Worm (Caenorhabditis elegans) whole organism, young adult: ENCODE results near the gene gck-4.

Source experiments
- B0336.3 ChIP-seq: fragments of 200-800 bp; sonication (Bioruptor generic); IDR thresholded peaks from 2 replicates; pipeline ENCODE4 v1.3.6; 2022; ENCODE audit warnings: missing genetic modification characterization, missing compliant biosample characterization
- F55B11.4 ChIP-seq: sonication (generic microtip); optimal IDR thresholded peaks from 2 replicates; lab custom pipeline; 2016; ENCODE audit warnings: missing compliant biosample characterization, missing genetic modification characterization, borderline replicate concordance; ENCODE audit not compliant: insufficient read depth
- Y53F4B.3 ChIP-seq: fragments of 200-800 bp; sonication (Bioruptor generic); IDR thresholded peaks from 2 replicates; pipeline ENCODE4 v1.3.6; 2022; ENCODE audit warnings: missing genetic modification reagents, missing genetic modification characterization, missing compliant biosample characterization
- Y67H2A.10 ChIP-seq: fragments of 200-800 bp; sonication (Bioruptor generic); conservative IDR thresholded peaks from 2 replicates; pipeline ENCODE4 v1.3.6; 2022; ENCODE audit warnings: missing genetic modification reagents, missing genetic modification characterization, missing compliant biosample characterization
- Y95B8A.8 ChIP-seq: fragments of 200-800 bp; sonication (Bioruptor generic); IDR thresholded peaks from 2 replicates; pipeline ENCODE4 v1.3.6; 2022; ENCODE audit warnings: missing genetic modification reagents, missing genetic modification characterization, missing compliant biosample characterization
- ZK185.1 ChIP-seq: sonication (generic microtip); optimal IDR thresholded peaks from 2 replicates; lab custom pipeline; 2016; ENCODE audit warnings: mild to moderate bottlenecking, missing genetic modification characterization, missing compliant biosample characterization; ENCODE audit not compliant: poor library complexity, severe bottlenecking
- ama-1 ChIP-seq, 3 experiments: fragments of 150-350 bp in 1 of 3; sonication (generic microtip) in 2 of 3; optimal IDR thresholded peaks; 2 replicates each; lab custom pipeline; 2014 to 2018; ENCODE audit warnings: missing biosample characterization in 2 of 3, missing genetic modification characterization in 2 of 3, missing genetic modification reagents in 2 of 3
- aptf-2 ChIP-seq: fragments of 200-800 bp; sonication (Bioruptor generic); conservative IDR thresholded peaks from 2 replicates; pipeline ENCODE4 v1.3.6; 2022; ENCODE audit warnings: missing genetic modification reagents, missing genetic modification characterization, missing compliant biosample characterization
- aptf-3 ChIP-seq: fragments of 200-800 bp; sonication (Bioruptor generic); IDR thresholded peaks from 2 replicates; pipeline ENCODE4 v1.3.6; 2022; ENCODE audit warnings: missing genetic modification characterization, missing compliant biosample characterization
- attf-5 ChIP-seq: fragments of 200-800 bp; sonication (Bioruptor generic); optimal IDR thresholded peaks from 2 replicates; lab custom pipeline; 2018; ENCODE audit warnings: mild to moderate bottlenecking, missing genetic modification characterization, missing compliant biosample characterization
- attf-6 ChIP-seq: fragments of 200-800 bp; sonication (Bioruptor generic); IDR thresholded peaks from 2 replicates; pipeline ENCODE4 v1.3.6; 2022; ENCODE audit warnings: missing genetic modification reagents, missing genetic modification characterization, missing compliant biosample characterization
- bed-1 ChIP-seq: fragments of 200-800 bp; sonication (Bioruptor generic); IDR thresholded peaks from 2 replicates; pipeline ENCODE4 v1.3.6; 2022; ENCODE audit warnings: missing genetic modification reagents, missing genetic modification characterization, missing compliant biosample characterization
- ccch-3 ChIP-seq: fragments of 200-800 bp; sonication (Bioruptor generic); optimal IDR thresholded peaks from 2 replicates; lab custom pipeline; 2018; ENCODE audit warnings: mild to moderate bottlenecking, missing genetic modification characterization, missing compliant biosample characterization
- cebp-1 ChIP-seq, 2 experiments: fragments of 200-800 bp in 1 of 2; sonication (Bioruptor generic) in 1 of 2; sonication (generic microtip) in 1 of 2; IDR thresholded peaks in 1 of 2; optimal IDR thresholded peaks in 1 of 2; 2 replicates each; pipeline versions ENCODE4 v1.3.6 to Lab custom; 2017 to 2022; ENCODE audit warnings: missing compliant biosample characterization in 2 of 2, missing genetic modification characterization in 2 of 2, mild to moderate bottlenecking in 1 of 2, missing genetic modification reagents in 1 of 2, moderate library complexity in 1 of 2
- cebp-2 ChIP-seq: fragments of 200-800 bp; sonication (Bioruptor generic); IDR thresholded peaks from 2 replicates; pipeline ENCODE4 v1.3.6; 2022; ENCODE audit warnings: missing genetic modification characterization, missing compliant biosample characterization
- ceh-27 ChIP-seq: fragments of 200-800 bp; sonication (Bioruptor generic); optimal IDR thresholded peaks from 2 replicates; lab custom pipeline; 2018; ENCODE audit warnings: mild to moderate bottlenecking, missing genetic modification characterization, moderate library complexity, missing compliant biosample characterization
- ceh-91 ChIP-seq: fragments of 200-800 bp; sonication (Bioruptor generic); IDR thresholded peaks from 2 replicates; pipeline ENCODE4 v1.3.6; 2022; ENCODE audit warnings: missing genetic modification reagents, missing genetic modification characterization, missing compliant biosample characterization
- dox-1 ChIP-seq: fragments of 200-800 bp; sonication (Bioruptor generic); IDR thresholded peaks from 2 replicates; pipeline ENCODE4 v1.3.6; 2022; ENCODE audit warnings: missing genetic modification reagents, missing genetic modification characterization, missing compliant biosample characterization
- egl-44 ChIP-seq: fragments of 200-800 bp; sonication (Bioruptor generic); IDR thresholded peaks from 2 replicates; pipeline ENCODE4 v1.3.6; 2022; ENCODE audit warnings: missing genetic modification reagents, missing genetic modification characterization, missing compliant biosample characterization
- ekl-4 ChIP-seq: fragments of 200-800 bp; sonication (Bioruptor generic); IDR thresholded peaks from 2 replicates; pipeline ENCODE4 v1.3.6; 2022; ENCODE audit warnings: missing genetic modification reagents, missing genetic modification characterization, missing compliant biosample characterization
- fkh-3 ChIP-seq: sonication (generic microtip); optimal IDR thresholded peaks from 2 replicates; lab custom pipeline; 2016; ENCODE audit warnings: mild to moderate bottlenecking, missing genetic modification characterization, missing compliant biosample characterization
- him-1 ChIP-seq: sonication (generic microtip); optimal IDR thresholded peaks from 2 replicates; lab custom pipeline; 2016; ENCODE audit warnings: missing genotype, missing genetic modification reagents, missing genetic modification characterization, missing compliant biosample characterization
- hmg-20 ChIP-seq: fragments of 200-800 bp; sonication (Bioruptor generic); IDR thresholded peaks from 2 replicates; pipeline ENCODE4 v1.3.6; 2022; ENCODE audit warnings: missing genetic modification reagents, missing genetic modification characterization, missing compliant biosample characterization
- hsf-1 ChIP-seq: fragments of 200-800 bp; sonication (Bioruptor generic); IDR thresholded peaks from 2 replicates; pipeline ENCODE4 v1.3.6; 2022; ENCODE audit warnings: missing genetic modification reagents, missing genetic modification characterization, missing compliant biosample characterization
- let-607 ChIP-seq, 2 experiments: fragments of 200-800 bp in 1 of 2; sonication (Bioruptor generic) in 1 of 2; sonication (generic microtip) in 1 of 2; optimal IDR thresholded peaks; 2 replicates each; lab custom pipeline; 2016 to 2018; ENCODE audit warnings: mild to moderate bottlenecking in 2 of 2, missing compliant biosample characterization in 2 of 2, missing genetic modification characterization in 2 of 2, moderate library complexity in 2 of 2, missing genotype in 1 of 2
- lin-26 ChIP-seq: fragments of 200-800 bp; sonication (Bioruptor generic); IDR thresholded peaks from 2 replicates; pipeline ENCODE4 v1.3.6; 2022; ENCODE audit warnings: missing genetic modification reagents, missing genetic modification characterization, missing compliant biosample characterization
- lin-35 ChIP-seq, 3 experiments: fragments of 150-350 bp in 2 of 3; sonication (generic microtip) in 1 of 3; optimal IDR thresholded peaks; 2 replicates each; lab custom pipeline; 2014 to 2018; ENCODE audit warnings: missing biosample characterization in 3 of 3, missing genetic modification characterization in 3 of 3, missing genetic modification reagents in 3 of 3
- lin-40 ChIP-seq: sonication (generic microtip); optimal IDR thresholded peaks from 2 replicates; lab custom pipeline; 2016; ENCODE audit warnings: missing genetic modification characterization, mild to moderate bottlenecking, missing compliant biosample characterization, missing genotype, missing genetic modification reagents
- lsl-1 ChIP-seq: fragments of 200-800 bp; sonication (Bioruptor generic); optimal IDR thresholded peaks from 2 replicates; lab custom pipeline; 2018; ENCODE audit warnings: mild to moderate bottlenecking, missing genetic modification characterization, moderate library complexity, missing compliant biosample characterization
- madf-6 ChIP-seq: fragments of 200-800 bp; sonication (Bioruptor generic); IDR thresholded peaks from 2 replicates; pipeline ENCODE4 v1.3.6; 2022; ENCODE audit warnings: missing genetic modification reagents, missing genetic modification characterization, missing compliant biosample characterization
- mcd-1 ChIP-seq: fragments of 200-800 bp; sonication (Bioruptor generic); IDR thresholded peaks from 2 replicates; pipeline ENCODE4 v1.3.6; 2022; ENCODE audit warnings: missing genetic modification reagents, missing genetic modification characterization, missing compliant biosample characterization
- nfya-1 ChIP-seq: sonication (generic microtip); optimal IDR thresholded peaks from 2 replicates; lab custom pipeline; 2017; ENCODE audit warnings: antibody characterized with exemption, missing compliant biosample characterization, missing genetic modification characterization, borderline replicate concordance; ENCODE audit not compliant: insufficient read depth
- nfya-2 ChIP-seq: fragments of 200-800 bp; sonication (Bioruptor generic); IDR thresholded peaks from 2 replicates; pipeline ENCODE4 v1.3.6; 2022; ENCODE audit warnings: missing genetic modification reagents, missing genetic modification characterization, missing compliant biosample characterization
- nhr-179 ChIP-seq: sonication (generic microtip); optimal IDR thresholded peaks from 2 replicates; lab custom pipeline; 2016; ENCODE audit warnings: mild to moderate bottlenecking, missing genetic modification characterization, missing compliant biosample characterization
- nhr-27 ChIP-seq: fragments of 200-800 bp; sonication (Bioruptor generic); optimal IDR thresholded peaks from 2 replicates; lab custom pipeline; 2018; ENCODE audit warnings: mild to moderate bottlenecking, missing genetic modification characterization, moderate library complexity, missing compliant biosample characterization
- nhr-80 ChIP-seq: sonication (generic microtip); optimal IDR thresholded peaks from 2 replicates; lab custom pipeline; 2016; ENCODE audit warnings: missing genetic modification characterization, missing compliant biosample characterization
- pha-4 ChIP-seq: fragments of 150-350 bp; sonication (generic microtip); optimal IDR thresholded peaks from 2 replicates; lab custom pipeline; 2014; ENCODE audit warnings: missing biosample characterization, missing genetic modification reagents, missing genetic modification characterization
- repo-1 ChIP-seq: sonication (generic microtip); optimal IDR thresholded peaks from 2 replicates; lab custom pipeline; 2017; ENCODE audit warnings: mild to moderate bottlenecking, missing genetic modification characterization, missing compliant biosample characterization
- tbp1 ChIP-seq: fragments of 200-800 bp; sonication (Bioruptor generic); optimal IDR thresholded peaks from 2 replicates; lab custom pipeline; 2018; ENCODE audit warnings: mild to moderate bottlenecking, missing genetic modification characterization, missing compliant biosample characterization
- tlf-1 ChIP-seq: fragments of 200-800 bp; sonication (Bioruptor generic); optimal IDR thresholded peaks from 2 replicates; lab custom pipeline; 2018; ENCODE audit warnings: mild to moderate bottlenecking, missing genetic modification characterization, missing compliant biosample characterization
- ztf-18 ChIP-seq: sonication (generic microtip); optimal IDR thresholded peaks from 2 replicates; lab custom pipeline; 2016; ENCODE audit warnings: missing genotype, mild to moderate bottlenecking, missing genetic modification characterization, missing compliant biosample characterization
- ztf-3 ChIP-seq: fragments of 200-800 bp; sonication (Bioruptor generic); optimal IDR thresholded peaks from 2 replicates; lab custom pipeline; 2018; ENCODE audit warnings: mild to moderate bottlenecking, missing genetic modification characterization, missing compliant biosample characterization

gck-4 gene

ce11 chrX:13669641-13670040 lies 7.4 kb upstream of the gck-4 start (continued):
- TF ChIP-seq nhr-27 (tag; lab: Kevin White, UChicago) (no peak), aptf-2 (GFP tag; lab: Robert Waterston, UW) (no peak), lin-35 (GFP tag; optimal IDR thresholded peaks at IDR 0.05; lab: Kevin White, UChicago) (no peak), fkh-3 (tag; lab: Kevin White, UChicago) (no peak), F55B11.4 (no peak), ama-1 (optimal IDR thresholded peaks at IDR 0.05; lab: Kevin White, UChicago) (no peak), ama-1 (GFP tag; optimal IDR thresholded peaks at IDR 0.05; lab: Kevin White, UChicago) (no peak), let-607 (tag; optimal IDR thresholded peaks at IDR 0.05; lab: Kevin White, UChicago) (no peak), nhr-179 (tag; lab: Kevin White, UChicago) (no peak), nfya-2 (GFP tag; lab: Robert Waterston, UW) (no peak), tbp1 (peak; percentile 3), lsl-1 (GFP tag; lab: Kevin White, UChicago) (no peak), attf-6 (GFP tag; lab: Robert Waterston, UW) (no peak), ceh-91 (no peak), repo-1 (no peak), bed-1 (no peak), pha-4 (tag; lab: Kevin White, UChicago) (peak; percentile 59), ztf-3 (GFP tag; lab: Kevin White, UChicago) (no peak), madf-6 (GFP tag; lab: Robert Waterston, UW) (no peak), B0336.3 (GFP tag; lab: Robert Waterston, UW) (no peak), ceh-27 (GFP tag; lab: Kevin White, UChicago) (no peak), lin-40 (tag; lab: Kevin White, UChicago) (no peak)

- TF ChIP-seq cebp-1 (GFP tag; IDR thresholded peaks at IDR 0.05; lab: Robert Waterston, UW) (no peak), cebp-1 (tag; optimal IDR thresholded peaks at IDR 0.05; lab: Kevin White, UChicago) (peak; percentile 21), hmg-20 (no peak)
Measured at ce11 chrX:13670966-13671365, 6.0 kb upstream of the gck-4 start.

ce11 chrX:13672622-13673021 lies 4.4 kb upstream of the gck-4 start:
- peak; percentile 83 for TF ChIP-seq nhr-80 (tag; lab: Kevin White, UChicago)
- peak; percentile 37; the same call in 1 of the 2 replicates for TF ChIP-seq dox-1 (GFP tag; lab: Robert Waterston, UW)
- TF ChIP-seq tbp1 = peak; percentile 11
- no peak for TF ChIP-seq aptf-3 (GFP tag; lab: Robert Waterston, UW)

ce11 chrX:13675444-13675843 lies 1.5 kb upstream of the gck-4 start:
- TF ChIP-seq lin-26 (GFP tag; lab: Robert Waterston, UW) (no peak), him-1 (tag; lab: Kevin White, UChicago) (no peak), mcd-1 (no peak), ekl-4 (GFP tag; lab: Robert Waterston, UW) (no peak), B0336.3 (GFP tag; lab: Robert Waterston, UW) (peak; percentile 58; the same call in 1 of the 2 replicates), nhr-179 (tag; lab: Kevin White, UChicago) (no peak), Y95B8A.8 (no peak), hsf-1 (GFP tag; lab: Robert Waterston, UW) (no peak), tlf-1 (GFP tag; lab: Kevin White, UChicago) (no peak), ccch-3 (GFP tag; lab: Kevin White, UChicago) (no peak), cebp-2 (GFP tag; lab: Robert Waterston, UW) (no peak), ZK185.1 (tag; lab: Kevin White, UChicago) (no peak), dox-1 (GFP tag; lab: Robert Waterston, UW) (peak; percentile 82), nhr-80 (tag; lab: Kevin White, UChicago) (peak; percentile 74), attf-5 (GFP tag; lab: Kevin White, UChicago) (peak; percentile 44), egl-44 (peak; percentile 62; the same call in 1 of the 2 replicates), tbp1 (peak; percentile 28), nfya-1 (tag; lab: Kevin White, UChicago) (no peak), Y53F4B.3 (GFP tag; lab: Robert Waterston, UW) (no peak), lsl-1 (GFP tag; lab: Kevin White, UChicago) (no peak), madf-6 (GFP tag; lab: Robert Waterston, UW) (peak; percentile 53), Y67H2A.10 (GFP tag; lab: Robert Waterston, UW) (no peak), ztf-18 (peak; percentile 6)
